Fruit fly (Drosophila melanogaster): ENCODE data around the gene PPP4R2r.

dm6 chrX:10484206-10485112 is 5.8 kb downstream of the PPP4R2r start:
- no peak for TF ChIP-seq CG8478 (optimal IDR thresholded peaks at IDR 0.05)
- no peak for TF ChIP-seq psq (optimal IDR thresholded peaks at IDR 0.05)
- TF ChIP-seq pan (optimal IDR thresholded peaks at IDR 0.05), result peak; percentile 60
- TF ChIP-seq Dll (optimal IDR thresholded peaks at IDR 0.05), result no peak
